Fruit fly (Drosophila melanogaster) whole organism, embryonic: ENCODE data around the gene raptor.

ENCODE experiments used
- ATbp ChIP-seq: fragments of 200-800 bp; sonication (Bioruptor generic); optimal IDR thresholded peaks from 2 replicates; lab custom pipeline; 2017; ENCODE audit warnings: missing biosample characterization, mild to moderate bottlenecking, missing genetic modification characterization, missing genetic modification reagents
- Ada2b ChIP-seq: fragments of 200-800 bp; sonication (Bioruptor generic); IDR thresholded peaks from 2 replicates; pipeline ENCODE4 v1.3.6; 2022; ENCODE audit warnings: missing biosample characterization, missing genetic modification characterization
- Bdp1 ChIP-seq: fragments of 200-800 bp; sonication (Bioruptor generic); optimal IDR thresholded peaks from 3 replicates; lab custom pipeline; 2016; ENCODE audit warnings: missing biosample characterization, missing genetic modification characterization
- CG10565 ChIP-seq: fragments of 200-800 bp; sonication (Bioruptor generic); optimal IDR thresholded peaks from 3 replicates; lab custom pipeline; 2016; ENCODE audit warnings: missing biosample characterization, mild to moderate bottlenecking, missing genetic modification characterization
- CG10979 ChIP-seq: fragments of 200-800 bp; sonication (Bioruptor generic); optimal IDR thresholded peaks from 2 replicates; lab custom pipeline; 2018; ENCODE audit warnings: missing biosample characterization, mild to moderate bottlenecking, missing genetic modification characterization, moderate library complexity
- CG11560 ChIP-seq: fragments of 200-800 bp; sonication (Bioruptor generic); IDR thresholded peaks from 3 replicates; pipeline ENCODE4 v1.3.6; 2022; ENCODE audit warnings: missing biosample characterization, missing genetic modification characterization
- CG13123 ChIP-seq: fragments of 200-800 bp; sonication (Bioruptor generic); optimal IDR thresholded peaks from 2 replicates; lab custom pipeline; 2016; ENCODE audit warnings: missing biosample characterization, missing genetic modification characterization
- CG13424 ChIP-seq: fragments of 200-800 bp; sonication (Bioruptor generic); optimal IDR thresholded peaks from 2 replicates; lab custom pipeline; 2019; ENCODE audit warnings: missing biosample characterization, mild to moderate bottlenecking, missing genetic modification characterization, moderate library complexity
- CG16813 ChIP-seq: fragments of 200-800 bp; sonication (Bioruptor generic); IDR thresholded peaks from 3 replicates; pipeline ENCODE4 v1.3.6; 2022; ENCODE audit warnings: missing biosample characterization, missing genetic modification characterization; ENCODE audit not compliant: partially characterized antibody
- CG17361 ChIP-seq: fragments of 200-800 bp; sonication (Bioruptor generic); IDR thresholded peaks from 3 replicates; pipeline ENCODE4 v1.3.6; 2022; ENCODE audit warnings: missing biosample characterization, missing genetic modification characterization
- CG17912 ChIP-seq: fragments of 200-800 bp; sonication (Bioruptor generic); optimal IDR thresholded peaks from 2 replicates; lab custom pipeline; 2018; ENCODE audit warnings: missing biosample characterization, mild to moderate bottlenecking, missing genetic modification characterization
- CG2889 ChIP-seq: fragments of 200-800 bp; sonication (Bioruptor generic); IDR thresholded peaks from 3 replicates; pipeline ENCODE4 v1.3.6; 2022; ENCODE audit warnings: missing biosample characterization, missing genetic modification characterization
- CG30403 ChIP-seq: fragments of 200-800 bp; sonication (Bioruptor generic); optimal IDR thresholded peaks from 3 replicates; lab custom pipeline; 2016; ENCODE audit warnings: missing biosample characterization, missing genetic modification characterization
- CG30431 ChIP-seq: fragments of 200-800 bp; sonication (Bioruptor generic); optimal IDR thresholded peaks from 2 replicates; lab custom pipeline; 2017; ENCODE audit warnings: missing biosample characterization, missing genetic modification characterization
- CG34376 ChIP-seq: fragments of 200-800 bp; sonication (Bioruptor generic); optimal IDR thresholded peaks from 2 replicates; lab custom pipeline; 2018; ENCODE audit warnings: missing biosample characterization, mild to moderate bottlenecking, missing genetic modification characterization
- CG4328 ChIP-seq: fragments of 200-800 bp; sonication (Bioruptor generic); optimal IDR thresholded peaks from 3 replicates; lab custom pipeline; 2017; ENCODE audit warnings: missing biosample characterization, missing genetic modification reagents, missing genetic modification characterization
- CG7357 ChIP-seq: fragments of 200-800 bp; sonication (Bioruptor generic); IDR thresholded peaks from 3 replicates; pipeline ENCODE4 v1.3.6; 2022; ENCODE audit warnings: missing biosample characterization, missing genetic modification characterization
- CG7839 ChIP-seq: fragments of 200-800 bp; sonication (Bioruptor generic); optimal IDR thresholded peaks from 3 replicates; lab custom pipeline; 2018; ENCODE audit warnings: missing biosample characterization, mild to moderate bottlenecking, missing genetic modification characterization, moderate library complexity
- CG8281 ChIP-seq: fragments of 200-800 bp; sonication (Bioruptor generic); optimal IDR thresholded peaks from 2 replicates; lab custom pipeline; 2018; ENCODE audit warnings: missing biosample characterization, mild to moderate bottlenecking, missing genetic modification characterization, moderate library complexity
- CG8944 ChIP-seq: fragments of 200-800 bp; sonication (Bioruptor generic); optimal IDR thresholded peaks from 3 replicates; lab custom pipeline; 2016; ENCODE audit warnings: missing biosample characterization, missing genetic modification characterization
- CG9817 ChIP-seq: fragments of 200-800 bp; sonication (Bioruptor generic); optimal IDR thresholded peaks from 2 replicates; lab custom pipeline; 2018; ENCODE audit warnings: missing biosample characterization, mild to moderate bottlenecking, missing genetic modification characterization, moderate library complexity
- CG9932 ChIP-seq: fragments of 200-800 bp; sonication (Bioruptor generic); IDR thresholded peaks from 2 replicates; pipeline ENCODE4 v1.3.6; 2022; ENCODE audit warnings: missing biosample characterization, missing genetic modification characterization
- Dp ChIP-seq: fragments of 200-800 bp; sonication (Bioruptor generic); optimal IDR thresholded peaks from 2 replicates; lab custom pipeline; 2018; ENCODE audit warnings: missing biosample characterization, mild to moderate bottlenecking, missing genetic modification characterization, moderate library complexity
- E2f2 ChIP-seq: fragments of 200-800 bp; sonication (Bioruptor generic); IDR thresholded peaks from 2 replicates; pipeline ENCODE4 v1.3.6; 2022; ENCODE audit warnings: missing biosample characterization, missing genetic modification characterization
- Fer3 ChIP-seq: fragments of 200-800 bp; sonication (Bioruptor generic); optimal IDR thresholded peaks from 2 replicates; lab custom pipeline; 2018; ENCODE audit warnings: missing biosample characterization, mild to moderate bottlenecking, missing genetic modification characterization, moderate library complexity
- HHEX ChIP-seq: fragments of 200-800 bp; sonication (Bioruptor generic); optimal IDR thresholded peaks from 3 replicates; lab custom pipeline; 2017; ENCODE audit warnings: missing biosample characterization, mild to moderate bottlenecking, missing genetic modification characterization, missing genetic modification reagents
- HLH3B ChIP-seq: fragments of 200-800 bp; sonication (Bioruptor generic); IDR thresholded peaks from 2 replicates; pipeline ENCODE4 v1.3.6; 2022; ENCODE audit warnings: missing biosample characterization, missing genetic modification characterization
- MBD-R2 ChIP-seq: fragments of 200-800 bp; sonication (Bioruptor generic); IDR thresholded peaks from 2 replicates; pipeline ENCODE4 v1.3.6; 2022; ENCODE audit warnings: missing biosample characterization, missing genetic modification characterization
- NC2β ChIP-seq: fragments of 200-800 bp; sonication (Bioruptor generic); optimal IDR thresholded peaks from 2 replicates; lab custom pipeline; 2016; ENCODE audit warnings: missing biosample characterization, missing genetic modification characterization
- Optix ChIP-seq: fragments of 200-800 bp; sonication (Bioruptor generic); IDR thresholded peaks from 3 replicates; pipeline ENCODE4 v1.3.6; 2022; ENCODE audit warnings: missing biosample characterization, missing genetic modification characterization
- Sry-β ChIP-seq: fragments of 200-800 bp; sonication (Bioruptor generic); optimal IDR thresholded peaks from 2 replicates; lab custom pipeline; 2018; ENCODE audit warnings: missing biosample characterization, mild to moderate bottlenecking, missing genetic modification characterization, moderate library complexity
- Usf ChIP-seq: fragments of 200-800 bp; sonication (Bioruptor generic); optimal IDR thresholded peaks from 2 replicates; lab custom pipeline; 2017; ENCODE audit warnings: missing genotype, missing biosample characterization, missing genetic modification characterization
- bab2 ChIP-seq: fragments of 200-800 bp; sonication (Bioruptor generic); optimal IDR thresholded peaks from 2 replicates; lab custom pipeline; 2016; ENCODE audit warnings: missing biosample characterization, missing genetic modification characterization
- corto ChIP-seq: fragments of 200-800 bp; sonication (Bioruptor generic); optimal IDR thresholded peaks from 2 replicates; lab custom pipeline; 2016; ENCODE audit warnings: missing biosample characterization, mild to moderate bottlenecking, missing genetic modification characterization, moderate library complexity
- crol ChIP-seq: fragments of 200-800 bp; sonication (Bioruptor generic); IDR thresholded peaks from 2 replicates; pipeline ENCODE4 v1.3.6; 2022; ENCODE audit warnings: missing biosample characterization, missing genetic modification characterization
- esg ChIP-seq: fragments of 200-800 bp; sonication (Bioruptor generic); conservative IDR thresholded peaks from 2 replicates; pipeline ENCODE4 v1.3.6; 2022; ENCODE audit warnings: missing biosample characterization, missing genetic modification characterization
- fd96Cb ChIP-seq: fragments of 200-800 bp; sonication (Bioruptor generic); optimal IDR thresholded peaks from 2 replicates; lab custom pipeline; 2018; ENCODE audit warnings: missing biosample characterization, mild to moderate bottlenecking, missing genetic modification characterization, moderate library complexity
- gt ChIP-seq: fragments of 200-800 bp; sonication (Bioruptor generic); IDR thresholded peaks from 2 replicates; pipeline ENCODE4 v1.3.6; 2022; ENCODE audit warnings: missing biosample characterization, missing genetic modification characterization
- hbn ChIP-seq: fragments of 200-800 bp; sonication (Bioruptor generic); IDR thresholded peaks from 2 replicates; pipeline ENCODE4 v1.3.6; 2022; ENCODE audit warnings: missing biosample characterization, missing genetic modification characterization; ENCODE audit not compliant: partially characterized antibody
- hth ChIP-seq: fragments of >200 bp; optimal IDR thresholded peaks from 2 replicates; lab custom pipeline; 2017; ENCODE audit warnings: inconsistent platforms
- jumu ChIP-seq: fragments of 200-800 bp; sonication (Bioruptor generic); optimal IDR thresholded peaks from 3 replicates; lab custom pipeline; 2016; ENCODE audit warnings: missing biosample characterization, missing genetic modification characterization
- lab ChIP-seq: fragments of 200-800 bp; sonication (Bioruptor generic); optimal IDR thresholded peaks from 3 replicates; lab custom pipeline; 2017; ENCODE audit warnings: missing biosample characterization, missing genetic modification characterization, mild to moderate bottlenecking, moderate library complexity, missing genetic modification reagents
- lola ChIP-seq, 3 experiments: fragments of >200 bp in 2 of 3; fragments of 200-800 bp in 1 of 3; sonication (Bioruptor generic) in 1 of 3; optimal IDR thresholded peaks; 2 replicates each; lab custom pipeline; 2017 to 2019; ENCODE audit warnings: missing biosample characterization in 3 of 3, missing genetic modification characterization in 3 of 3, mild to moderate bottlenecking in 1 of 3, moderate library complexity in 1 of 3
- peb ChIP-seq: fragments of 200-800 bp; sonication (Bioruptor generic); IDR thresholded peaks from 2 replicates; pipeline ENCODE4 v1.3.6; 2022; ENCODE audit warnings: missing biosample characterization, missing genetic modification characterization
- pros ChIP-seq: fragments of 200-800 bp; sonication (Bioruptor generic); optimal IDR thresholded peaks from 3 replicates; lab custom pipeline; 2019; ENCODE audit warnings: missing biosample characterization, mild to moderate bottlenecking, missing genetic modification characterization, moderate library complexity
- salm ChIP-seq: fragments of 200-800 bp; sonication (Bioruptor generic); optimal IDR thresholded peaks from 2 replicates; lab custom pipeline; 2018; ENCODE audit warnings: missing biosample characterization, mild to moderate bottlenecking, missing genetic modification characterization
- schlank ChIP-seq: fragments of 200-800 bp; sonication (Bioruptor generic); optimal IDR thresholded peaks from 2 replicates; lab custom pipeline; 2018; ENCODE audit warnings: missing biosample characterization, mild to moderate bottlenecking, missing genetic modification characterization
- sens ChIP-seq: fragments of 200-800 bp; sonication (Bioruptor generic); peaks from one replicate; lab custom pipeline; 2016; ENCODE audit warnings: missing biosample characterization, missing genetic modification characterization
- seq ChIP-seq: fragments of 200-800 bp; sonication (Bioruptor generic); IDR thresholded peaks from 2 replicates; pipeline ENCODE4 v1.3.6; 2022; ENCODE audit warnings: missing biosample characterization, missing genetic modification characterization
- trem ChIP-seq: fragments of 200-800 bp; optimal IDR thresholded peaks from 3 replicates; lab custom pipeline; 2019; ENCODE audit warnings: missing biosample characterization, mild to moderate bottlenecking, missing genetic modification characterization, moderate library complexity

The raptor gene

DNA sequence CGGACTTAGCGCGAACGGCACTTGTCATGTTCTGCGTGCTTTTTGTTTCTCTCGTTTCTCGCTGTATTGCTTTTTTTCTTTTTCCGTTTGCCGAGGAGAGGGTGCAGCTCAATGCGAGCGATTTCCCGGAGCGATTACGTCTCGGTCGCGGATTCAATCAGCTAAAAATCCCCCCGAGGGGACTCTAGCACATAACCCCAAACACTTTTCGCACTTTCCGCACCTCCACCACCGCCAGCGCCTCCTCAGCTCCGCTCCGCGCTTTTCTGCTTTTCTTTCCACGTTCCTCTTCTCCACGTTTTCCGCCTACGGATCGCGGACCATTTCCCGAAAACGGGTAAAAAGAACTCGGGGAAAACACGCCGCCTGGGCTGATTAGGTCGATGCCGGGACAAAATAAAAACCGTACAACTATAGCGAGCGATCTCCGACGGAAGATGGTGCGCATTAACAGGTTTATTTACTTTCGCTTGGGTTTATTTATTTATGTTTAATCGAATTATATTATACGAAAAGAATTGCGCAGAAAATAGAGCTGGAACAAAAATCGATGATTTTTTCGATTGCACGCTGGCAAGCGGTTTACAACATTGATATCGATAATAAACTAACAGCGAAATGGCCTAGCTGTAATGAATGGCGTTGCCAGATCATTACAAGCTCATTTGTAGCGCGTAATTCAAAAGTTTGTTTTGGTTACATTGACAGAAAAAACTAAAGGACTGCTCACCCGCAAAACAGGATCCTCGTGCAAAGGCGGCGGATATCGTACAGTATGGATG lies at the start of gene raptor (continued):
- TF ChIP-seq CG10979 (no peak), gt (GFP tag; lab: Robert Waterston, UW) (no peak), Ada2b (GFP tag; lab: Robert Waterston, UW) (no peak), hbn (peak; percentile 50), pros (GFP tag; lab: Kevin White, UChicago) (no peak), CG10565 (no peak), esg (GFP tag; lab: Robert Waterston, UW) (no peak), seq (GFP tag; lab: Robert Waterston, UW) (no peak), HHEX (GFP tag; lab: Kevin White, UChicago) (no peak), peb (GFP tag; lab: Robert Waterston, UW) (no peak), CG30431 (no peak), Dp (GFP tag; lab: Kevin White, UChicago) (peak; percentile 79), schlank (tag; lab: Kevin White, UChicago) (no peak), crol (GFP tag; lab: Robert Waterston, UW) (peak; percentile 83), Optix (GFP tag; lab: Robert Waterston, UW) (no peak), lab (GFP tag; lab: Kevin White, UChicago) (no peak), lola (GFP tag; optimal IDR thresholded peaks at IDR 0.05; lab: Kevin White, UChicago) (no peak), salm (tag; lab: Kevin White, UChicago) (no peak), sens (GFP tag; lab: Kevin White, UChicago) (no peak), CG8281 (no peak), E2f2 (GFP tag; lab: Robert Waterston, UW) (peak; percentile 88), CG4328 (GFP tag; lab: Kevin White, UChicago) (no peak), Fer3 (tag; lab: Kevin White, UChicago) (no peak), ATbp (GFP tag; lab: Kevin White, UChicago) (no peak), CG2889 (no peak), CG7839 (tag; lab: Kevin White, UChicago) (no peak), trem (tag; lab: Kevin White, UChicago) (no peak), hth (lab: Kevin White, UChicago) (no peak), bab2 (GFP tag; lab: Kevin White, UChicago) (no peak), CG30403 (GFP tag; lab: Kevin White, UChicago) (no peak), HLH3B (no peak), CG11560 (tag; lab: Robert Waterston, UW) (no peak), CG16813 (GFP tag; lab: Robert Waterston, UW) (peak; percentile 40; the same call in 1 of the 3 replicates), jumu (GFP tag; lab: Kevin White, UChicago) (no peak), CG13123 (GFP tag; lab: Kevin White, UChicago) (no peak), fd96Cb (no peak), NC2β (GFP tag; lab: Kevin White, UChicago) (no peak), CG13424 (tag; lab: Kevin White, UChicago) (no peak), Usf (GFP tag; lab: Kevin White, UChicago) (no peak), CG9817 (no peak), Sry-β (no peak), CG9932 (GFP tag; lab: Robert Waterston, UW) (no peak), Bdp1 (GFP tag; lab: Kevin White, UChicago) (no peak), CG34376 (GFP tag; lab: Kevin White, UChicago) (no peak), CG17912 (no peak), corto (GFP tag; lab: Kevin White, UChicago) (no peak), MBD-R2 (GFP tag; lab: Robert Waterston, UW) (0 out of 2 replicates have a peak, but pooled peaks have one; percentile 16), CG7357 (GFP tag; lab: Robert Waterston, UW) (no peak), CG8944 (GFP tag; lab: Kevin White, UChicago) (no peak), CG17361 (GFP tag; lab: Robert Waterston, UW) (no peak)
